Fruit fly (Drosophila melanogaster) whole organism, larva: ENCODE measurements around the gene kat80.
A peak's percentile ranks its signal among the peaks of the same experiment; 100 is the strongest.

ENCODE experiments used
- noc ChIP-seq: fragments of 200-800 bp; sonication (Bioruptor generic); optimal IDR thresholded peaks from 3 replicates; lab custom pipeline; 2019; ENCODE audit warnings: missing biosample characterization, mild to moderate bottlenecking, missing genetic modification characterization, moderate library complexity

Gene kat80

DNA sequence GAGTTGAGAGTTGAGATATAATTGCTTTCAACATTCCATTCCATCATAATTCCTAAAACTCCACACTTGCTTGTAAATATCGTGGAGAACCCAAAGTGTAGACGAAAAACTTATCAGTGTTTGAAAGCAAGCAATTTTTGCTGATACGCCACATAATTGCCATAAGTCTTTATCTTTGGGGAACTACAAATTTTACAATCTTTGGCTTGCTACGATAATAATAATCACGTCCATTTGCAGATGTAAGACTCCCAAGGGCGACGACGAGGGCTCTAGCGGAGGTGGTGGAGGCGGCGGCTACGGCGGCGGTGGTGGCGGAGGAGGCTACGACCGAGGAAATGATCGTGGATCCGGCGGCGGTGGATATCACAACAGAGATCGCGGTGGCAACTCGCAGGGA, 16.7 kb upstream of the kat80 start:
- no peak for TF ChIP-seq noc

DNA sequence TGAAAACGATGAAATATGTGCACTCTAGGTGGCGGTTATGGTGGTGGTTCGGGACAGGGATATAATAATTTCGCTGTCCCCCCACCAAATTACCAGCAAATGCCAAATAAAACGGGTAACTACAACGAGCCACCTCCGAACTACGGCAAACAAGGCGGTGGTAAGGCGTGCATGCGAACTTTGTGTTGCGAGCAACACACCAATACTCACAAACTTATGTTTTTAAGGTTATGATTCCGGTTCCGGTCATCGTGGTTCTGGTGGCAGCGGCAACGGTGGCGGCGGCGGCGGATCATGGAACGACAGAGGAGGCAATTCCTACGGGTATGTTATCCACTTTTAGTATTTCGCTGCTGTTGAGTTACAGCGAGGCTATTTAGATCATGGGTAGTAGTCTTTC, 13.0 kb upstream of the kat80 start:
- TF ChIP-seq noc: no peak

DNA sequence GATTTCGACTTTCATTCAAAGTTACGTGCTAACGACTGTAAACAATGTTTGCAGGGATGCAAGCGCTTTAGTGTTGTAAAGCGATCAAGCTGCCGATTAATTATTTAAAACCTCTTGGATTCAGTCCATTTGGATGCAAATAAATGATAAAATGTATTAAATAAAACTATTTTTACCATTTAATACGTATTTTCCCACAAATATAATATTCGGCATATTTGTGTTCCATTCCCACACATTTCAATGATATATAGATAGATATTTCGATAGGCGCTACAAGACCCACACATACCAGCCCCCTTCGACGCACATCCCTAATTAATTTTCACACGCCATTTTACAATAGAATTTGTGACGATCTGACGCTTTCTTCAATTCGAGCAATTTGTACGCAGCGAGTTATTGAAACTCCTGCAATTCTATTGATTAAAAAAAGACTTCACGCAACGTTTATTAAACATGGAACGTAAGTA, 12.5 kb upstream of the kat80 start, which contains the start of the genes CG32576 and caz:
Gene CG32576 (minus strand): TSS at position 42 of the 473 bp plus-strand sequence.
Gene caz (plus strand): TSS at position 319 of the 473 bp plus-strand sequence.
- TF ChIP-seq noc: peak; percentile 28

DNA sequence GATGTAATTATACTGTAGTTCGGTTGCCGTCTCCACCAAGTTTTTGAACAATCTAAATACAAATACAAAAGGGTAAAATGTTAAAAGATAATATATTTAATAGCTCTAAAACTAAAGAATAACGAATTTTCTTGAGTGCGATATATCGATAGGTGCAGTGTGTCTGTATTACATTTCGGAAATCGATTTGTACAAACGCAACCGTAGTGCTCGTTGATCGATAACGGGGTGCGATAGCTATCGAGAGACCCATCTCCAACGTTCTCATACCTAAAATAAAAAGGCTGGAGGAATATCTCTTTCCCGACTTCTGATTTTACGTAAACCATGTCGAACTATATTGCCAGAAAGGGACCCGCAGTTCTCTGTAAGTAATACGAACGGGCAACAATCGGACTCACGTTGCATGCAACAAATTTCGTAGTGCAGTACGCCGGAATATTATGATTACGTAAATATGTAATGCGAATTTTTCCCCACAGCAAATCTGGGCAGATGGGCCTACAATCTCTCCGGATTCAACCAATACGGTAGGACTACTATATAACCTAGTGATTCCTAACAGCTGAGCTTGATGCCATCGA, 10.2 kb upstream of the kat80 start, which contains the start of gene UQCR-14:
Gene UQCR-14 (plus strand): TSS at position 206 of the 584 bp plus-strand sequence.
- peak; percentile 19 for TF ChIP-seq noc

DNA sequence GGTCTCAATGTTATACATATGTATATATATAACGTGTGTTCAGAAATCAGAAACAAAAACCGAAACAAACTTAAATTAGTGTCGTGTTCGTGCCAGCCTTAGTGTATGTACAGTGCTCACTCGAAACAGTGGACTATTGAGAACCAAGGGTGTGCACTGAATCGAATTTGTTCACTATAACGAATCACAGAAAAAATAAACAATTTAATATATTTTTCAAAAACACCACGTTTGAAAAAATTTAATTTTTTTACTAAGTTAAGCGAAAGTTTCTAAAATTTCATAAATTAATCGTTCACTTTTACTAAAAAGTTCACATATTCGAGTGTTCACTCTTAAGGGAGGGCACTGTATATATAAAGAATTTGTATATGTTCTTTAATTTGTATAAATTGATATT, 9.2 kb upstream of the kat80 start:
- peak; percentile 51 for TF ChIP-seq noc

DNA sequence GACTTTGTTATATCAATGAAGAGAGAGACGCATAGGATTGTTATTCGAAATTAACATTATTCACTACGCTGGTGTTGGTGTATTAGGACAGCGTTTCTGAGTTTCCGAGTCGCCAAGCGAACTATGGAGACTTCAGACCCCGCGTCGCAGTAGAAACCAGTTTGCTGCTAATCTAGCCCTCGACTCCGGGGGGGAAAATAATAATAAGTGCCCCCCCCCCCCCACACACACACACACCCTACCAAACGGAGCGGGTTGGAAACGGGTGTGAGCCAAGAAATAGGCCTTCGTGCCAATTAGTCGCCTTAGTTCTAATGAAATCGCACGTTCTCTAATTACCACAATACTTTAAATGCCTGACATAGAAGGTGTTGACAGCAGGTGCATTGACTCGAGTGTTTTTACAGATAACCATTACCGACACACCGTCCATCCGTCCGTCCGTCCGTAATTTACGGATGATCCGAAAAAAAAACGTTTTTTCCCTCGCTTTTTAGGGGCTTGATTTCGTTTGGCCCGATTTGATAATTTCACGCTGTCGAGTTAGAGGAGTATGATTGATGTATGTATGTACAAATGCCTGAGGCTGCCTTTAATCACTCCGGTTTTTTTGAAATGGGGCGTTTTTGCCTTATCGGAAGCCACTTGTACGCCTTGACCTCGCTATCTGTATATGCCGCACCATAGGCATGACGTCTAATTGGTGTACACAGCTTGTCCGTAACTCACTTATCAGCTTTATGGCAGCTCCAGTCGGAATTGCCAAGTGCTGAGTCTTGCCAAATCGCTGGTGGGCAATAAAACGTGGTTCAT, 5.9 kb upstream of the kat80 start:
- TF ChIP-seq noc: peak; percentile 54

DNA sequence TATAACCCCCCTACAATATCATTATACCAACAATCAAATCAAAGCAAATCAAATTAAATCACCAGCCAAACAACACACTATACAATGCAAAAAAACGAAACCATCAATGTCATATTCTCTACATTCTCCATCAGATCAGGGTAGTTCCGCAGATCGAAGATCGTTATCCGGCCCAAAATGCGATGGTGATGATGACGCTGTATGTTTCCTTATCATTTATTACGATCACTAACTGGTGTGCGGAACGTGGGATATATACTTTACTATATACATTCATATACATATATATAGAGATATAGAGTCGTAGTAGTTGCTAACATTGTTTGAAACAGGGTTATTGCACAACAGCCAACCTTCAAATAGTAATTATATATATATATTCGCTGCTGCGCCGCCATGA, 5.3 kb upstream of the kat80 start:
- TF ChIP-seq noc: no peak

DNA sequence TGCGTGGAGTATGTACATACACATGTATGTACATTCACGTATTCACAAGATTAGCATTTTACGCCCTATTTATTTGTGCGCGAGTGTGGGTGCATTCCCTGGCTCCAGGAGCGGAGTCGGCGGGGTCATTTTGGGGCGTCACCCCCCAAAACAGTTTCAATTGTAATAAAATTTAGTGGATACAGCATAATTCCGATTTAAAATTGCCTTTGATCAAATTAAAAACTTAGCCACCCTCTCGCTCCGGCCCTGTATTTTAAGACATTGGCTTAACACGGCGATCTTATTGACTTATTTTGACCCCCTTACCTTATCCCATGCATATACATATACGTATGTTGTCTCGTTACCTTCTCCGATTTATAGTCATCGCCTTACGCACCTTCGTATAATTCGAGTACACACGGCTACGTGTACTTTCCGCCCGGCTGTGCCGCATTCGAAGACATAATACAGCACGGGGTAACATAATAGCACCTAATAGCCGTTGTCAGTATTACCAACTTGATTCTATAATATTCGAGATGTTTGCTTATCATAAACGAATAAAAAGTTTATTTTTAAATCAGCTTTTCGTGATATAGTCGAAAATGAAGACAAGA, 3.5 kb upstream of the kat80 start:
- peak; percentile 90 for TF ChIP-seq noc

DNA sequence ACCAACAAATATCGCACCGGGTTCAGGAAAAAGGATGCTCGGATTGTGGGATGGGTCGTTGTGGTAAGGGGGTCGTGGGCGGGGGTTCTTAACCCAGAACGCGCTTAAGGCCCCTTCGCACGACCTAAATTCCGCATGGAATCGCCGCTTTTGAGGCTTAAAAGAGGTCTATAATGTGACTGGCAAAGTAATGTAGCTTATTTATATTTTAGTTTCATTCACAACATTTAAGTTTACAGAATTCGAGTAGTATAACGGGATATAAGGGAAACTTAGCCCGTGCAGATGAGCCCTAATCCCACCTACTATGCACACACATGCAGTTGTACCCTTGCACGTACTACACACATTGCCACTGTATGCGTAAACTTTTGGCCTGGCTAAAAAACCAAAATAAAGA, 2.8 kb upstream of the kat80 start:
- TF ChIP-seq noc: peak; percentile 48

DNA sequence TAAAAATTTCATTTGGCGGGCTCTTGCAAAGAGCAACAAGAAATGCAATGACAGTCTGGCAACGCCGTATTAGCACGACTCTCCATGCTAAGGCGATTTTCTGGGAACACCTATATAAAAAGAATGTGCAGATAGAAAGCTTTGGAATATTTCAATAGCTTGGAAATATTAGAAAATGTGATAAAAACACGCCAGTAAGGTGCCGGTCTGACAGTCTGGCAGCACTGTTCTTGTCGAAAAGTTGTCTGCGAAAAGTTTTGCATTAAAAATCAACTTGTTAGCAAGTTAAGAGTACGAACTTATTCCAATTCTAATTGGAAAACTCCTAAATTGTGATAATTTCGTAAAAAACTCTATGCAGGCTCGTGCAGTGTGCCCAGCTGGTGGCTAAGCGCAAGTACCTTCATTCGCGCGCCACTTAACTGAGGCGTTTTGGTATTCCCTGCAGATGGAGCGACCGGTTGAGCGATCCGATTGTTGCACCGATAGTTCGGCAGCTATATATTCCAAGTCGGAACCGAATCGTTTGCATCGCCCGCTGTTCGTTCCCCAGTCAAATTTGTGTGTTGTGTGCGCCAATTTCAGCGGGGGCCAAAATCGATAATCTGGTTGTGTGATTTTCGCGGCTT, 2.0 kb upstream of the kat80 start, which contains the start of gene eas:
Gene eas (plus strand): TSS at position 451 of the 629 bp plus-strand sequence.
- TF ChIP-seq noc: no peak

DNA sequence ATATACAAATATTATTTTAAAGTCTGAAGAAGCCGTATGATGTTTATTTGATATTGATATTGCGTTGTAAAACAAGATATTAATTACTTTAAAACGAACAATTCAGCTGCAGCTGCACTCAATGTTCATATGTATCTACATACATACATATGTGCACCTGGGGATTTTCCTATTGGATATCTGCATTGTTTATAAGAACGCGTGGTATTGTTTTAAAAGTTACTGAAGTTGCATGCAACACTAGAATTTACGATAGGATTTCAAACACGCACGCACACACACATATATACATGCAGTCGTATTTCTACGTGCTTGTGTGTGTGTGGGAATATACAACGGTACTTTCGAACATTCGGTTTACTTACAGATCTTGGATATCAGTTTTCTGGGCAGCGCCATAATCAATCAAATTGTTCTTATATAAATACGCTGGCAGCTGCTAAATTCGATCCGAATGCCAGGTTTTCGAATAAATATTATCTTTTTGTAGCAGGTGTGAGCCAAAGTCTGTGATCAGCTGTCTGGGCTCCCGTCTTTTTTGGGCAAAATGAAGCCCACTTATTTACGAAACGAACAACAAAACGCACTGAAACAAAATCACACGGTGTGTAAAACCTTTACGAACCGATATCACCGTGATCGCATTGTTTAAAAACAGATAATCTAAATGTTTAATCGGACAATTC, 669 bp downstream of the kat80 start:
- TF ChIP-seq noc: no peak

DNA sequence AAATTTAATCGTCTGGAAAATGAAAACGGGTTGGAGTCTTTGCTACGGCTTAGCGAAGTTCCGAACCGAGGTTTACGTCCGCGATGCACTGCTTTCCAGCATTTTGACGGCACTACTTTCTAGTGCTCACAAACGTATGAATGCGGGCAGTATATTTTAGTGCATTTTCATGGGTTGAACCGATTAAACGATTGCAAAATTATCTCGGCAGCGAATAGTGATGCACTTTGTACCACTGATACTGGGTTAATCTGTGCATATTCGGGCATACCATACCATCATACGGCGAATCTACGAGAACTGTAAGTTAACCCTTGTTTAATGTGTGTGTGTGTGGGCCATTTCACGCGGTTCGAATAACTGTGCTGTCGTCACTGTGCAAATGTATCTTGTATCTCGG, 5.2 kb downstream of the kat80 start, which contains the start of gene Mfe2:
Gene Mfe2 (plus strand): TSS at position 157 of the 400 bp plus-strand sequence.
- peak; percentile 49 for TF ChIP-seq noc

DNA sequence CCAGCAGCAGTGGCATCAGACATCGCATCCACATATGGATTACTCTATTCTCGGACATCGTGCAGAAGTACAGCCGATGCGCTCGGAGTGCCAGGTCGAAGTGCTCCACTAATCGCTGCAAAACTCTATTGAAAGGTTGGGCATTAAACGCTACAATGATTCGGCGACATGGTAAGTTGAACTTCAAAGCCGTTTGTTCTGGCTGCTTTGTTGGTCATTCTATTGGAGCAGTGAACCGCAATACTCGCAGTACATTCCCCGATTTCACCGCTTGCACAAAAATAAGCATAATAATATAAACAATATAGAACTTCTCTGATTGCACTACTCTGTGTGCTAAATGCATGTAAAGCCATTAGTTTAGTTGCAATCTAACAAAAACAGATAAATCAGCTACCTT, 9.5 kb downstream of the kat80 start, which contains the start of gene CG12507:
Gene CG12507 (minus strand): TSS at position 101 of the 400 bp plus-strand sequence.
- TF ChIP-seq noc: no peak

DNA sequence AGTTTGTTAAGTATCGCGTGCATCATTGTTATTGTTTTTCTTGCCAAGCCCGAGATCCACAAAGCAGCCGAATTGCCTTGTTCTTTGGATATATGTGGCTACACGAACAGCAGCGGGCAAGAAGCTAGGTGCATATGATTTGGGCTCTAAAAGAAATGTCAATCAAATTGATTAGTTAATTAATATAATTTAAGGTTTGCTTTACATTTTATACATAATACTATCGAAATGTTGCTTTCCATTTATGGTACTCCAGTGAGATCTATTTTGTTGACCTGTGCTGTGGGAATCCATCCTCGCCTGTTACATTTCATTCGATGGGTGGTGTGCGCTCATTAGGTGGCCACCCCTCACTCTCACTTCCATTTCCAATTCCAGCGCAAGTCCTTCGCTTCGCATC, 12.6 kb downstream of the kat80 start:
- TF ChIP-seq noc: no peak

DNA sequence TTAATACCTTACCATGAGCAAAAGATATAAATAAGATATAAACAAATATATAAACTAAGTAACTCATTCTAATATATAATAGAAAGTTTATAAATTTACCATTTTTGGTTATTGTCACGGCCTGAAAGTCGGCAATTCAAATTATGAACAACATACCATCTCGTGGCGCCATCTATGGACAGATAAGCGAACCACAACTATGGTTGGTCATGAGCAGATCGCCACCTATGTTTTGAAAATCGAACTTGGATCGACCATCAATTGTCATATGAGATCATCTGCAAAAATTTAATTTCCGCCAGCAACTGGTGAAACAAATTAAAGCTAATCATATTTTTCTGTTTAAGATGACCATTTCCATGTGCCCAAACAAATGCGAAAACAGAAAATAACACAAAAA, 31.2 kb downstream of the kat80 start:
- TF ChIP-seq noc: no peak

DNA sequence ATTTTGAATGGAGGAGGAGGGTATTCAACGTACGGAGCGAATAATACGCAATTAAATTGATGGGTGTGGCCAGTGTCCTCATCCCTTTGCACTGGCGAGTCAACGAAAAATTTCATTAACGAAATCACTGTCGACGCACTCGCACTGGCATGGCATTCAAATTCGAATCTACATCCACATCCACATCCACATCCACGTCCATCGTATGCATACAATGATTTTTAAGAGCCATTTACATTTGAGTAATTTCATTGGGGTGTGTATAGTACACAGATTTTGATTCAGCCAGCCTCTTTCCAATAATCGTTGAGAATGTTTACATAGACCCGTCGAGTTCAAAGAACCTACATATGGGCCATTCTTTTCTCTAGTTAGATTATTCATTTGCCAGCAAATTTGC, 32.0 kb downstream of the kat80 start:
- TF ChIP-seq noc: no peak
